Worm (Caenorhabditis elegans) whole organism, L3 larva: ENCODE data around the gene T10B9.9.

Experiments
- R02D3.7 ChIP-seq: fragments of 150-350 bp; optimal IDR thresholded peaks from 2 replicates; lab custom pipeline; 2014; ENCODE audit warnings: missing biosample characterization, missing genetic modification characterization
- ceh-9 ChIP-seq: sonication (generic microtip); optimal IDR thresholded peaks from 2 replicates; lab custom pipeline; 2018; ENCODE audit warnings: missing biosample characterization, missing genetic modification characterization
- egl-5 ChIP-seq: fragments of 150-350 bp; optimal IDR thresholded peaks from 2 replicates; lab custom pipeline; 2017; ENCODE audit warnings: missing biosample characterization, missing genetic modification reagents, missing genetic modification characterization, inconsistent platforms
- elt-1 ChIP-seq: fragments of 150-350 bp; optimal IDR thresholded peaks from 2 replicates; lab custom pipeline; 2014; ENCODE audit warnings: missing biosample characterization, missing genetic modification characterization
- elt-2 ChIP-seq: sonication (generic microtip); optimal IDR thresholded peaks from 2 replicates; lab custom pipeline; 2016; ENCODE audit warnings: missing genetic modification reagents, mild to moderate bottlenecking, missing genetic modification characterization, missing compliant biosample characterization
- elt-3 ChIP-seq, 3 experiments: fragments of 150-350 bp in 1 of 3; sonication (generic microtip) in 2 of 3; optimal IDR thresholded peaks; 2 replicates in 2 of 3; 4 replicates in 1 of 3; lab custom pipeline; 2014 to 2017; ENCODE audit warnings: missing biosample characterization in 3 of 3, missing genetic modification characterization in 3 of 3
- fkh-2 ChIP-seq: fragments of 150-350 bp; optimal IDR thresholded peaks from 2 replicates; lab custom pipeline; 2014; ENCODE audit warnings: missing biosample characterization, missing genetic modification reagents, missing genetic modification characterization
- fos-1 ChIP-seq: fragments of 150-350 bp; optimal IDR thresholded peaks from 2 replicates; lab custom pipeline; 2014; ENCODE audit warnings: missing biosample characterization, missing genetic modification characterization
- hmg-11 ChIP-seq: sonication (generic microtip); optimal IDR thresholded peaks from 2 replicates; lab custom pipeline; 2016; ENCODE audit warnings: missing genetic modification characterization, missing compliant biosample characterization
- lin-15B ChIP-seq: fragments of 150-350 bp; optimal IDR thresholded peaks from 2 replicates; lab custom pipeline; 2014; ENCODE audit warnings: missing biosample characterization, missing genetic modification characterization
- lin-39 ChIP-seq: fragments of 150-350 bp; optimal IDR thresholded peaks from 2 replicates; lab custom pipeline; 2018; ENCODE audit warnings: missing biosample characterization, missing genetic modification reagents, missing genetic modification characterization
- lsy-12 ChIP-seq: sonication (generic microtip); optimal IDR thresholded peaks from 2 replicates; lab custom pipeline; 2016; ENCODE audit warnings: mild to moderate bottlenecking, missing genetic modification characterization, missing compliant biosample characterization
- nfya-1 ChIP-seq: sonication (generic microtip); optimal IDR thresholded peaks from 2 replicates; lab custom pipeline; 2017; ENCODE audit warnings: missing genetic modification characterization, mild to moderate bottlenecking, missing compliant biosample characterization, antibody characterized with exemption, moderate library complexity; ENCODE audit not compliant: insufficient read depth
- nhr-12 ChIP-seq: fragments of 150-350 bp; optimal IDR thresholded peaks from 2 replicates; lab custom pipeline; 2014; ENCODE audit warnings: missing biosample characterization, missing genetic modification characterization
- nhr-237 ChIP-seq: fragments of 150-350 bp; optimal IDR thresholded peaks from 2 replicates; lab custom pipeline; 2014; ENCODE audit warnings: missing biosample characterization, missing genetic modification characterization
- nhr-43 ChIP-seq: sonication (generic microtip); optimal IDR thresholded peaks from 2 replicates; lab custom pipeline; 2016; ENCODE audit warnings: mild to moderate bottlenecking, missing genetic modification characterization, missing compliant biosample characterization; ENCODE audit not compliant: poor library complexity, severe bottlenecking
- nhr-67 ChIP-seq: fragments of 150-350 bp; optimal IDR thresholded peaks from 2 replicates; lab custom pipeline; 2014; ENCODE audit warnings: missing biosample characterization, missing genetic modification characterization
- nhr-76 ChIP-seq: fragments of 150-350 bp; sonication (generic microtip); optimal IDR thresholded peaks from 5 replicates; lab custom pipeline; 2014; ENCODE audit warnings: missing biosample characterization, missing genetic modification characterization
- pqm-1 ChIP-seq: fragments of 150-350 bp; optimal IDR thresholded peaks from 2 replicates; lab custom pipeline; 2017; ENCODE audit warnings: missing biosample characterization, missing genetic modification characterization, inconsistent platforms
- sea-2 ChIP-seq: fragments of 150-350 bp; sonication (generic microtip); optimal IDR thresholded peaks from 4 replicates; lab custom pipeline; 2014; ENCODE audit warnings: missing biosample characterization, missing genetic modification reagents, missing genetic modification characterization
- unc-62 ChIP-seq: fragments of 150-350 bp; sonication (generic microtip); optimal IDR thresholded peaks from 4 replicates; lab custom pipeline; 2014; ENCODE audit warnings: missing biosample characterization, missing genetic modification reagents, missing genetic modification characterization

The T10B9.9 gene

DNA sequence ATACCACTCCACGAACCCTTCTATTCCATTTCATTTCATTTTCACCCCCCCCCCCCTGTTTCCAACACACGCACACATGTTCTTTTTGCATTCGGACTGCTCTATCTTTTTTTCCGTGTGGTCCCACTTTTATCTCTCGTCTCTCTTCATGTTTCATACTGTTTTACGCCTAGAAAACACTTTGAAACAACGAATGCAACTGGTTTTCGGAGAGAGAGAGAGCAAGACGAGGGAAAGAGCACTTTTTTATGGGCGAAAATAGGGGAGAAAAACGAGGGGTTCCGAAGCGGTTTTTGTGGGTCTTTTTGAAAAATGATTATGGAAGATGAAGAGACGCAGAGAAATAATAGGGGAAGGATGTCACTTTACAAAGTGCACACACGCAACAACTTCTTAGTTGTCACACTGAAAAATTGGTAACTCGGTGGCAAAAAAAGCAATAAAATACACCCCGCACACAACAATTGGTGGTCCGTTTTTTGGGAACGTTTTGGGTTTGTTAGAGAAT lies 48.4 kb downstream of the T10B9.9 start:
- TF ChIP-seq lin-15B (peak; percentile 1), unc-62 (no peak), nhr-67 (tag; lab: Kevin White, UChicago) (no peak), nfya-1 (tag; lab: Kevin White, UChicago) (peak; percentile 56), elt-3 (tag; optimal IDR thresholded peaks at IDR 0.05; lab: Kevin White, UChicago) (no peak), lsy-12 (tag; lab: Kevin White, UChicago) (no peak), elt-1 (tag; lab: Kevin White, UChicago) (no peak), pqm-1 (tag; lab: Kevin White, UChicago) (no peak), nhr-12 (no peak), R02D3.7 (no peak), fos-1 (tag; lab: Kevin White, UChicago) (no peak), elt-2 (tag; lab: Kevin White, UChicago) (no peak), nhr-43 (tag; lab: Kevin White, UChicago) (no peak), nhr-237 (tag; lab: Kevin White, UChicago) (no peak), nhr-76 (tag; lab: Kevin White, UChicago) (no peak), hmg-11 (no peak), sea-2 (GFP tag; lab: Kevin White, UChicago) (no peak), lin-39 (tag; lab: Kevin White, UChicago) (peak; percentile 41), fkh-2 (tag; lab: Kevin White, UChicago) (no peak), ceh-9 (tag; lab: Kevin White, UChicago) (no peak), egl-5 (tag; lab: Kevin White, UChicago) (peak; percentile 46)
